Fruit fly (Drosophila melanogaster) whole organism: Measurements from ENCODE around the gene sunn.

ENCODE experiments used
- CG8478 ChIP-seq: fragments of >200 bp; optimal IDR thresholded peaks from 2 replicates; lab custom pipeline; 2018; ENCODE audit warnings: inconsistent platforms
- Dll ChIP-seq: fragments of >200 bp; optimal IDR thresholded peaks from 2 replicates; lab custom pipeline; 2017
- psq ChIP-seq: fragments of >200 bp; optimal IDR thresholded peaks from 2 replicates; lab custom pipeline; 2017
- usp ChIP-seq: fragments of >200 bp; optimal IDR thresholded peaks from 2 replicates; lab custom pipeline; 2017; ENCODE audit warnings: missing biosample characterization, missing genetic modification characterization, mixed read lengths

DNA sequence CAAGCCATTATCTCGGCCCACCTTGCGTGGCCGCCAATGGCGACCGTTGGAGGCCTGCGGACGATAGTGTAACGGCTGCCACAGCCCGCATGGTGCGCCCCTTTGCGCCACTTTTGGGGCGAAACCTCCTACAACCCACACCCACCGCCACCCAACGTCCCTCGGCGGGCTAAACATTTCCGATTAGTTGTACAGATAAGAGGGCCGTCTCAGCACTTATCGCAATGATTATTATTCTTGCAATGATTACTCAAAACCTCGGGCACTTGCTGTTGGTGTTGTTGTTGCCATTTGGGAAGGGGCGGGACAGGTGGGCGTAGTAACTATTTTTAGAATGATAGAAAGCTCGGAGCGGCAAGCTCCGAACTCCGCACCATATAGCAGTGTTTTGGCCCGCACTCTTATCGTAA is 44.5 kb downstream of the sunn start:
- TF ChIP-seq Dll (lab: Kevin White, UChicago) (no peak), psq (lab: Kevin White, UChicago) (no peak), usp (GFP tag; lab: Kevin White, UChicago) (no peak), CG8478 (lab: Kevin White, UChicago) (no peak)
